Worm (Caenorhabditis elegans): ENCODE results near the gene srx-19.

srx-19 gene

DNA sequence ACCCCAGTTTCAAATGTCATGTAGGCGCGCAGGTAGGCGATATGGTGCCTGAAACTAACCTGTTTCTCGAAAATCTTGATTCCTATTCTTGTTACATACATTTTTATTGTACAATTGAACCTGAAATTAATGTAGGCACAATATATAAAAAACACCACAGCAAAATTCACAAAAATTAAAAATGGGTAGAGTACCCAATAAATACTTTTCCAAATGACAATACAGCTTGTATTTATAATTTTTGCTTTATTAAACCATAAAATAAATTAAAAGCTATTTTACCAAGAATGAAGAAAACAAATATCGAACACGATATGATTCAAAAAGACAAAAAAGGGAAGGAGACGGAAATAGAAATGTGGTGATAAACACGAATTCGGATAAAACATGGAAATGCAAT is 10.3 kb downstream of the srx-19 start, which contains the start of gene tre-2:
Gene tre-2 (minus strand): TSS at position 101 of the 400 bp plus-strand sequence.
- TF ChIP-seq nhr-25 (tag; optimal IDR thresholded peaks at IDR 0.05), result no peak
- no peak for TF ChIP-seq aly-2 (tag; optimal IDR thresholded peaks at IDR 0.05)
- no peak for TF ChIP-seq ceh-28 (tag; optimal IDR thresholded peaks at IDR 0.05)

- TF ChIP-seq elt-2 (tag; optimal IDR thresholded peaks at IDR 0.05) (peak; percentile 30), R02D3.7 (tag; optimal IDR thresholded peaks at IDR 0.05) (peak; percentile 44), jun-1 (tag; optimal IDR thresholded peaks at IDR 0.05) (no peak), nfya-1 (tag; optimal IDR thresholded peaks at IDR 0.05; ENCODE audit: insufficient read depth) (peak; percentile 58), hmg-11 (tag; optimal IDR thresholded peaks at IDR 0.05) (peak; percentile 39), nhr-25 (tag; optimal IDR thresholded peaks at IDR 0.05) (peak; percentile 65), ceh-28 (tag; optimal IDR thresholded peaks at IDR 0.05) (peak; percentile 10), egl-27 (tag; optimal IDR thresholded peaks at IDR 0.05) (no peak), egl-5 (tag; optimal IDR thresholded peaks at IDR 0.05) (peak; percentile 56), lin-15B (tag; optimal IDR thresholded peaks at IDR 0.05) (peak; percentile 60), lin-39 (tag; optimal IDR thresholded peaks at IDR 0.05) (peak; percentile 46), nhr-43 (tag; optimal IDR thresholded peaks at IDR 0.05; ENCODE audit: poor library complexity, severe bottlenecking) (peak; percentile 25), snpc-4 (tag; optimal IDR thresholded peaks at IDR 0.05) (peak; percentile 63), fos-1 (tag; optimal IDR thresholded peaks at IDR 0.05) (no peak)
These were observed 14.6 kb downstream of the srx-19 start, which contains the start of the genes T05A12.3 and T05A12.4 for ce11 chrIV:6887601-6888099. TSS of gene T05A12.3 (minus strand) at chrIV:6887651. TSS of gene T05A12.4 (plus strand) at chrIV:6887948.

ce11 chrIV:6903575-6903974 is 30.5 kb downstream of the srx-19 start, which contains the start of gene T22D1.5:
TSS of gene T22D1.5 (plus strand) at chrIV:6903950.
- TF ChIP-seq ceh-16 (tag; optimal IDR thresholded peaks at IDR 0.05) (no peak), ama-1 (optimal IDR thresholded peaks at IDR 0.05) (no peak), ceh-9 (tag; optimal IDR thresholded peaks at IDR 0.05) (no peak), aly-2 (tag; optimal IDR thresholded peaks at IDR 0.05) (no peak), ceh-28 (tag; optimal IDR thresholded peaks at IDR 0.05) (no peak), lin-39 (tag; optimal IDR thresholded peaks at IDR 0.05) (no peak), jun-1 (tag; optimal IDR thresholded peaks at IDR 0.05) (no peak), ztf-4 (tag; optimal IDR thresholded peaks at IDR 0.05) (no peak), egl-27 (tag; optimal IDR thresholded peaks at IDR 0.05) (no peak), ztf-11 (tag; optimal IDR thresholded peaks at IDR 0.05) (no peak), elt-3 (tag; optimal IDR thresholded peaks at IDR 0.05) (no peak), fos-1 (tag; optimal IDR thresholded peaks at IDR 0.05) (no peak), nhr-67 (tag; optimal IDR thresholded peaks at IDR 0.05) (no peak), nhr-12 (tag; optimal IDR thresholded peaks at IDR 0.05) (no peak), snpc-4 (tag; optimal IDR thresholded peaks at IDR 0.05) (no peak)

DNA sequence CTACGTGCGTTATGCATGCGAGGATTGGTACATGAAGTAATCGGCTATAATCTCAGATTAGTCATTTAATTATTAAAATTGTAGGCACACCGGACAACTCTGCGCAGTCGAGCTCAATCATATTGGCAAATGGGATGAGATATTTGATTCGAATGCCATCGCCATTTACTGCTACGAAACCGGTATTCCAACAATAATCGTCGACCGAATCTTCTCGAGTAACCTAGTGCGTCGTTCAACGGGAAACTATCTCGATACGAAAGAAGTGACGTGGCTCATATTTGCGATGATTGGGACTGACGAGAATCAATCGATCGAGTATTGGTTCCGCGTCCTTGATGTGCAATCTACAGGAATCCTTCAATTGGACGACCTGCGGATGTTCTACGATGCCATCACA is 31.5 kb downstream of the srx-19 start:
- no peak for TF ChIP-seq elt-2 (tag; optimal IDR thresholded peaks at IDR 0.05)
- TF ChIP-seq nhr-23 (tag; optimal IDR thresholded peaks at IDR 0.05), result no peak
- no peak for TF ChIP-seq mml-1 (tag; optimal IDR thresholded peaks at IDR 0.05)
- TF ChIP-seq nhr-12 (tag; optimal IDR thresholded peaks at IDR 0.05), result no peak
- TF ChIP-seq ZK546.5 (tag; optimal IDR thresholded peaks at IDR 0.05), result no peak
- no peak for TF ChIP-seq fos-1 (tag; optimal IDR thresholded peaks at IDR 0.05)
- no peak for TF ChIP-seq elt-3 (tag; optimal IDR thresholded peaks at IDR 0.05)
- no peak for TF ChIP-seq pqm-1 (tag; optimal IDR thresholded peaks at IDR 0.05)
- TF ChIP-seq tbx-2 (tag; optimal IDR thresholded peaks at IDR 0.05), result no peak
- TF ChIP-seq pha-4 (tag; optimal IDR thresholded peaks at IDR 0.05), result no peak
- no peak for TF ChIP-seq fkh-10 (GFP tag; optimal IDR thresholded peaks at IDR 0.05)
- TF ChIP-seq ceh-16 (tag; optimal IDR thresholded peaks at IDR 0.05), result no peak
- no peak for TF ChIP-seq ceh-9 (tag; optimal IDR thresholded peaks at IDR 0.05)
- TF ChIP-seq jun-1 (tag; optimal IDR thresholded peaks at IDR 0.05), result no peak
- TF ChIP-seq snpc-4 (tag; optimal IDR thresholded peaks at IDR 0.05), result no peak
- TF ChIP-seq aly-2 (tag; optimal IDR thresholded peaks at IDR 0.05), result no peak
- TF ChIP-seq ztf-4 (tag; optimal IDR thresholded peaks at IDR 0.05), result no peak

DNA sequence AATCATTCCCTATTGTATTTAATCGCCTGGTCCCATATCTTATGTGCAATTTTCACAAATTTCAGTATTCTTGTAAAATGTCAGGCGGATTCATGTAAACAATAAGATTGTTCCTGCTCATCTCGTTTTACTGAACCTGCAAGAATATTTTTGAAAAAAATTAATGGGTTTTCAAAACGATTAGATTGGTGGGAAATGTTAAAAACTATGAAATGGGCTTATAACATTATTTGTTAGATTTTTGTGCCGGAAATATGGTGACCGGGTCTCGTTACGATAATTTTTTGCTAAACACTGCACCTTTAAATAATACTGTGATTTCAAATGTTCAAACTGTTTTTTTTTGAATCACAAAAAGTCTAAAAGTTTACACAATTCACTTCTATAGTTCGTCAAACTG is 32.4 kb downstream of the srx-19 start:
- no peak for TF ChIP-seq tbx-2 (tag; optimal IDR thresholded peaks at IDR 0.05)

DNA sequence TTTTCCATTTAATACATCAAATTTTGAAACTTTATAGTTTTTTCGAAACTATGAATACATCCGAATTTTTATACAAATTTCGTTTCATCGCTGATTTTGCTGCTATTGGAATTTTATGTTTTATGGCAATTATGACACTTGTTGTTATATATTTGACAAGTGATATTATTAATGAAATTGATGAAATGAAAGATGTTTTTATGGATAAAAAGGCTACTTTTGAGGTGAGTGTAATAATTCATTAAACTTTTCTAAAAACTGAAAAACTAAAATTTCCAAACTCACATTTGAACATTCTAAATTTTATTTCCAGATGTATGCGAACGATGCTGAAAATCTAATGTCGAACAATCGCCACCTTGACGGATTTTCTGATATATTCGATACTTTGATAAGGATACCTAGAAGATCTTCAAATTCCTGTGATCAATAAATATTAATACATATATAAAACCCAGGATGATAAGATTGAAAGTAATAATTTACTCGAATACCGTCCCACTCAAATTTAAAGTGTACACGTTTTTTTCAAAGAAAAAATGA is 33.0 kb downstream of the srx-19 start, which contains the start of the genes T22D1.17 and T22D1.8:
Gene T22D1.17 (plus strand): TSS at position 51 of the 543 bp plus-strand sequence.
Gene T22D1.8 (minus strand): TSS at position 402 of the 543 bp plus-strand sequence.
- TF ChIP-seq aly-2 (tag; optimal IDR thresholded peaks at IDR 0.05) (peak; percentile 48), ceh-28 (tag; optimal IDR thresholded peaks at IDR 0.05) (peak; percentile 11), pha-4 (tag; optimal IDR thresholded peaks at IDR 0.05) (no peak)
